Worm (Caenorhabditis elegans) whole organism, mixed stage, embryonic: ENCODE results near the gene clec-41.

Experiments used
- blmp-1 ChIP-seq: fragments of 150-350 bp; optimal IDR thresholded peaks from 2 replicates; lab custom pipeline; 2014; ENCODE audit warnings: missing biosample characterization, missing genetic modification characterization
- ceh-39 ChIP-seq: fragments of 150-350 bp; optimal IDR thresholded peaks from 2 replicates; lab custom pipeline; 2014; ENCODE audit warnings: missing biosample characterization, missing genetic modification characterization
- ceh-43 ChIP-seq: fragments of 200-800 bp; sonication (Bioruptor generic); optimal IDR thresholded peaks from 2 replicates; lab custom pipeline; 2018; ENCODE audit warnings: mild to moderate bottlenecking, missing genetic modification characterization, moderate library complexity, missing compliant biosample characterization
- ceh-83 ChIP-seq: fragments of 200-800 bp; sonication (Bioruptor generic); optimal IDR thresholded peaks from 2 replicates; lab custom pipeline; 2018; ENCODE audit warnings: mild to moderate bottlenecking, missing genetic modification characterization, missing compliant biosample characterization
- ces-1 ChIP-seq: fragments of 150-350 bp; optimal IDR thresholded peaks from 2 replicates; lab custom pipeline; 2014; ENCODE audit warnings: missing biosample characterization, missing genetic modification reagents, missing genetic modification characterization
- cnd-1 ChIP-seq: fragments of 200-800 bp; sonication (Bioruptor generic); optimal IDR thresholded peaks from 2 replicates; lab custom pipeline; 2018; ENCODE audit warnings: mild to moderate bottlenecking, missing genetic modification characterization, missing compliant biosample characterization
- drap-1 ChIP-seq: fragments of 200-800 bp; sonication (Bioruptor generic); optimal IDR thresholded peaks from 3 replicates; lab custom pipeline; 2018; ENCODE audit warnings: mild to moderate bottlenecking, missing genetic modification characterization, missing compliant biosample characterization
- elt-1 ChIP-seq: sonication (generic microtip); optimal IDR thresholded peaks from 2 replicates; lab custom pipeline; 2017; ENCODE audit warnings: missing genetic modification characterization, mild to moderate bottlenecking, missing compliant biosample characterization, antibody characterized with exemption, moderate library complexity, borderline replicate concordance; ENCODE audit not compliant: insufficient read depth
- elt-3 ChIP-seq: fragments of 150-350 bp; optimal IDR thresholded peaks from 2 replicates; lab custom pipeline; 2014; ENCODE audit warnings: missing biosample characterization, missing genetic modification characterization
- flh-1 ChIP-seq: fragments of 200-800 bp; sonication (Bioruptor generic); optimal IDR thresholded peaks from 2 replicates; lab custom pipeline; 2018; ENCODE audit warnings: mild to moderate bottlenecking, missing genetic modification characterization, moderate library complexity, missing compliant biosample characterization
- ham-2 ChIP-seq: fragments of 200-800 bp; sonication (Bioruptor generic); optimal IDR thresholded peaks from 2 replicates; lab custom pipeline; 2018; ENCODE audit warnings: mild to moderate bottlenecking, missing genetic modification characterization, missing compliant biosample characterization
- hlh-1 ChIP-seq: fragments of 150-350 bp; optimal IDR thresholded peaks from 2 replicates; lab custom pipeline; 2014; ENCODE audit warnings: missing biosample characterization, missing genetic modification reagents, missing genetic modification characterization
- lin-13 ChIP-seq: fragments of 150-350 bp; optimal IDR thresholded peaks from 2 replicates; lab custom pipeline; 2014; ENCODE audit warnings: missing biosample characterization, missing genetic modification characterization
- lin-32 ChIP-seq: fragments of 200-800 bp; sonication (Bioruptor generic); optimal IDR thresholded peaks from 2 replicates; lab custom pipeline; 2018; ENCODE audit warnings: mild to moderate bottlenecking, missing genetic modification characterization, missing compliant biosample characterization
- lsy-2 ChIP-seq: fragments of 150-350 bp; optimal IDR thresholded peaks from 2 replicates; lab custom pipeline; 2014; ENCODE audit warnings: missing biosample characterization, missing genetic modification characterization
- mab-5 ChIP-seq: fragments of 150-350 bp; optimal IDR thresholded peaks from 2 replicates; lab custom pipeline; 2014; ENCODE audit warnings: missing biosample characterization, missing genetic modification characterization
- mep-1 ChIP-seq: fragments of 150-350 bp; optimal IDR thresholded peaks from 2 replicates; lab custom pipeline; 2017; ENCODE audit warnings: missing biosample characterization, missing genetic modification reagents, missing genetic modification characterization, inconsistent platforms
- mls-2 ChIP-seq: sonication (generic microtip); optimal IDR thresholded peaks from 2 replicates; lab custom pipeline; 2016; ENCODE audit warnings: mild to moderate bottlenecking, missing genetic modification characterization, moderate library complexity, missing compliant biosample characterization
- nhr-12 ChIP-seq: fragments of 150-350 bp; optimal IDR thresholded peaks from 2 replicates; lab custom pipeline; 2014; ENCODE audit warnings: missing biosample characterization, missing genetic modification characterization
- nhr-237 ChIP-seq: fragments of 150-350 bp; optimal IDR thresholded peaks from 2 replicates; lab custom pipeline; 2014; ENCODE audit warnings: missing biosample characterization, missing genetic modification characterization
- nhr-28 ChIP-seq: fragments of 150-350 bp; optimal IDR thresholded peaks from 2 replicates; lab custom pipeline; 2014; ENCODE audit warnings: missing biosample characterization, missing genetic modification characterization
- nhr-76 ChIP-seq: sonication (generic microtip); optimal IDR thresholded peaks from 2 replicates; lab custom pipeline; 2017; ENCODE audit warnings: missing biosample characterization, missing genetic modification characterization
- snpc-4 ChIP-seq: fragments of 150-350 bp; optimal IDR thresholded peaks from 2 replicates; lab custom pipeline; 2014; ENCODE audit warnings: missing biosample characterization, missing genetic modification characterization
- sptf-1 ChIP-seq: sonication (generic microtip); optimal IDR thresholded peaks from 2 replicates; lab custom pipeline; 2017; ENCODE audit warnings: mild to moderate bottlenecking, missing genetic modification characterization, moderate library complexity, missing compliant biosample characterization
- tbx-8 ChIP-seq: fragments of 200-800 bp; sonication (Bioruptor generic); optimal IDR thresholded peaks from 2 replicates; lab custom pipeline; 2018; ENCODE audit warnings: mild to moderate bottlenecking, missing genetic modification characterization, moderate library complexity, missing compliant biosample characterization
- unc-120 ChIP-seq: sonication (generic microtip); optimal IDR thresholded peaks from 2 replicates; lab custom pipeline; 2017; ENCODE audit warnings: missing genetic modification characterization, missing compliant biosample characterization; ENCODE audit not compliant: poor library complexity, severe bottlenecking
- unc-39 ChIP-seq: fragments of 150-350 bp; optimal IDR thresholded peaks from 2 replicates; lab custom pipeline; 2014; ENCODE audit warnings: missing biosample characterization, missing genetic modification characterization
- unc-62 ChIP-seq: fragments of 150-350 bp; optimal IDR thresholded peaks from 2 replicates; lab custom pipeline; 2014; ENCODE audit warnings: missing biosample characterization, missing genetic modification reagents, missing genetic modification characterization
- zip-8 ChIP-seq: fragments of 150-350 bp; optimal IDR thresholded peaks from 2 replicates; lab custom pipeline; 2014; ENCODE audit warnings: missing biosample characterization, missing genetic modification characterization
- ztf-11 ChIP-seq: fragments of 150-350 bp; optimal IDR thresholded peaks from 2 replicates; lab custom pipeline; 2014; ENCODE audit warnings: missing biosample characterization, missing genetic modification characterization

clec-41 gene

ce11 chrV:13161052-13161451 lies 23.2 kb upstream of the clec-41 start:
- TF ChIP-seq unc-62 (GFP tag; lab: Kevin White, UChicago) (peak; percentile 4), lin-32 (GFP tag; lab: Kevin White, UChicago) (no peak), ceh-83 (GFP tag; lab: Kevin White, UChicago) (no peak)
- TF ChIP-seq, all 35 proteins: peak for 1

ce11 chrV:13157073-13157472 lies 19.2 kb upstream of the clec-41 start:
- no peak for TF ChIP-seq mls-2 (tag; lab: Kevin White, UChicago)
- peak; percentile 57 for TF ChIP-seq unc-62 (GFP tag; lab: Kevin White, UChicago)
- no peak for TF ChIP-seq elt-1 (tag; lab: Kevin White, UChicago)
- no peak for TF ChIP-seq nhr-28 (tag; lab: Kevin White, UChicago)
- no peak for TF ChIP-seq unc-39 (tag; lab: Kevin White, UChicago)

- TF ChIP-seq hlh-1 (tag; lab: Kevin White, UChicago) (peak; percentile 89), mab-5 (tag; lab: Kevin White, UChicago) (peak; percentile 40), unc-62 (GFP tag; lab: Kevin White, UChicago) (peak; percentile 97), nhr-76 (tag; lab: Kevin White, UChicago) (no peak)
Measured at ce11 chrV:13154225-13154624, 16.3 kb upstream of the clec-41 start.

ce11 chrV:13152575-13152974 lies 14.7 kb upstream of the clec-41 start, which contains the start of gene noca-1:
TSS of gene noca-1 (plus strand) at chrV:13152919.
- TF ChIP-seq mab-5 (tag; lab: Kevin White, UChicago), result no peak
- TF ChIP-seq ces-1 (GFP tag; lab: Kevin White, UChicago), result no peak
- TF ChIP-seq lin-13 (tag; lab: Kevin White, UChicago), result no peak
- TF ChIP-seq sptf-1 (tag; lab: Kevin White, UChicago), result no peak
- no peak for TF ChIP-seq zip-8 (tag; lab: Kevin White, UChicago)
- no peak for TF ChIP-seq ztf-11 (tag; lab: Kevin White, UChicago)
- no peak for TF ChIP-seq nhr-12 (tag; lab: Kevin White, UChicago)
- TF ChIP-seq ceh-43 (GFP tag; lab: Kevin White, UChicago), result no peak
- no peak for TF ChIP-seq blmp-1 (tag; lab: Kevin White, UChicago)
- TF ChIP-seq nhr-28 (tag; lab: Kevin White, UChicago), result no peak
- TF ChIP-seq lin-32 (GFP tag; lab: Kevin White, UChicago), result no peak
- TF ChIP-seq cnd-1 (tag; lab: Kevin White, UChicago), result no peak
- TF ChIP-seq tbx-8 (GFP tag; lab: Kevin White, UChicago), result no peak
- TF ChIP-seq unc-62 (GFP tag; lab: Kevin White, UChicago), result no peak
- no peak for TF ChIP-seq flh-1 (GFP tag; lab: Kevin White, UChicago)
- TF ChIP-seq drap-1 (GFP tag; lab: Kevin White, UChicago), result no peak
- TF ChIP-seq mep-1 (tag; lab: Kevin White, UChicago), result no peak
- TF ChIP-seq ceh-83 (GFP tag; lab: Kevin White, UChicago), result no peak
- no peak for TF ChIP-seq nhr-237
- TF ChIP-seq, all 35 proteins: peak for 0

ce11 chrV:13138681-13139080 lies 780 bp upstream of the clec-41 start, which contains the start of gene dhc-3:
TSS of gene dhc-3 (plus strand) at chrV:13138981.
- TF ChIP-seq lin-13 (tag; lab: Kevin White, UChicago) (no peak), elt-1 (tag; lab: Kevin White, UChicago) (no peak), elt-3 (tag; lab: Kevin White, UChicago) (no peak), ceh-39 (no peak), cnd-1 (tag; lab: Kevin White, UChicago) (no peak), ham-2 (GFP tag; lab: Kevin White, UChicago) (no peak), unc-39 (tag; lab: Kevin White, UChicago) (no peak), hlh-1 (tag; lab: Kevin White, UChicago) (no peak), ceh-83 (GFP tag; lab: Kevin White, UChicago) (no peak), lsy-2 (tag; lab: Kevin White, UChicago) (no peak), zip-8 (tag; lab: Kevin White, UChicago) (no peak), blmp-1 (tag; lab: Kevin White, UChicago) (no peak), nhr-12 (tag; lab: Kevin White, UChicago) (no peak), snpc-4 (tag; lab: Kevin White, UChicago) (no peak), unc-120 (tag; lab: Kevin White, UChicago) (no peak)
